Worm (Caenorhabditis elegans): ENCODE results near the gene nrde-2.

nrde-2 gene

DNA sequence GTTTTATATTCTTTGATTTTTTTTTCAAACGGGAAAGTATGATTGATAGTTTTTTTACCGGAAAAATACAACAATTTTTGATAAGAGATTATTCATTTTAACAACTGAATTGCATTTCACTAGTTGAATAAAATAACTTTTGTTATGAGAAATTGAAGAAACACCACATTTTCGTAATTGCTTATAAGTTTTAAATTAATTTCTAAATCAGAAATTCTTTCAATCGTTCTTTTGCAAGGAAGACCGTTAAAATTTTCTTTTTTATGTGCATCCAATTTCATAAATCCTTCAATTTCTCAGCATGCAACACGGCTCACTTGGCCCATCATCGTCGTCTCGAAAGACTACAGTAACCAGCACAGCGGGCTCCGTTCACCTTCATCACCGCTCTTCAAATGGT is 24.9 kb downstream of the nrde-2 start, which contains the start of gene plc-3:
Gene plc-3 (plus strand): TSS at position 301 of the 400 bp plus-strand sequence.
- no peak for TF ChIP-seq hlh-4 (tag; optimal IDR thresholded peaks at IDR 0.05)
- TF ChIP-seq efl-1 (optimal IDR thresholded peaks at IDR 0.05): no peak
- peak in 1 of 2 experiments; percentile 38 for TF ChIP-seq efl-1 (GFP tag; optimal IDR thresholded peaks at IDR 0.05 in 1 of 2)
- TF ChIP-seq ceh-82 (tag; optimal IDR thresholded peaks at IDR 0.05): no peak
- no peak for TF ChIP-seq ets-5 (GFP tag; IDR thresholded peaks at IDR 0.05)

ce11 chrII:10221627-10222026 is 25.8 kb downstream of the nrde-2 start:
- TF ChIP-seq elt-2 (tag; optimal IDR thresholded peaks at IDR 0.05) (peak; percentile 68), unc-98 (GFP tag; IDR thresholded peaks at IDR 0.05) (no peak), nhr-28 (tag; optimal IDR thresholded peaks at IDR 0.05) (no peak)

DNA sequence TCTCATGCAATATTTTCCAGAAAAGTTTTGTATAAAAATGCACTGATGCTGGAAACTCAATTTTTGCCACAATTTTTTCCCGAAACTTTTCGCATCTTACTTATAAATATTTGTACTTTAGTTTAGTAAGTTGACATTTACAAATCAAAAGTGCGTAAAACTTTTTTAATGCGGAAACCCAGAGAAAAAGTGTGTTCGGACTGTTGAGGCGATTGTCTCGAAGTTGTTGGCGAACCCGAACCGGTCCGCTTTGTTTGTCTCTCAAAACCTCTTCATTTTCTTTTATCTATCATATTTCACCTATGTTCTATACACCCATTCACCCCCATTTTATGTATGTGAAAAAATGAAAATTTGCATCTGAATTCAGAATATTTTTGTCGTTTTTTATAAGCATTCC is 26.8 kb downstream of the nrde-2 start:
- TF ChIP-seq elt-2 (tag; optimal IDR thresholded peaks at IDR 0.05) (no peak), ceh-88 (GFP tag; IDR thresholded peaks at IDR 0.05) (no peak), mep-1 (tag; optimal IDR thresholded peaks at IDR 0.05) (no peak), fos-1 (tag; optimal IDR thresholded peaks at IDR 0.05) (no peak), dsc-1 (tag; optimal IDR thresholded peaks at IDR 0.05) (no peak), lin-35 (GFP tag; optimal IDR thresholded peaks at IDR 0.05) (no peak), rnt-1 (tag; optimal IDR thresholded peaks at IDR 0.05) (no peak), blmp-1 (tag; optimal IDR thresholded peaks at IDR 0.05) (peak; percentile 26), snu-23 (GFP tag; optimal IDR thresholded peaks at IDR 0.05) (no peak), lin-14 (GFP tag; optimal IDR thresholded peaks at IDR 0.05) (peak; percentile 66), nhr-90 (tag; optimal IDR thresholded peaks at IDR 0.05; ENCODE audit: poor library complexity) (no peak)

DNA sequence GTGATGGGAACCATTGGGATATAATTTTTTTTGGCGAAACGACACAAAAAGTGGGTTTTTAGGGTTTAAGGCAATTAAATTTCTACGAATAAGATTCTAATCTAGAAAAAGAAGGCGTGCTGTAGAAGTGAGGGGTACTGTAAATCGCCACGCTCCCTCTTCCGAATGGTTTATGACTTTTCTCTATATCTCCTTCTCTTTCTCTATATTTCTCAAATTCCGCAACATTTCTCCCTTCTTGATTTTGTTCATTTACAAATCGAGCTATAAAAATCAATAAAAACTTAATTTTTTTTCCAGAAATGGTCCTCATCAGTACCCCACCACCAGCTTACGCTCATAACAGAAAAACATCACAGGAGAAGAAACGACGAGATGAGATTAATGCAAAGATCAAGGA is 29.3 kb downstream of the nrde-2 start, which contains the start of gene ref-1:
Gene ref-1 (plus strand): TSS at position 301 of the 400 bp plus-strand sequence.
- no peak for TF ChIP-seq Y116A8C.19 (tag; optimal IDR thresholded peaks at IDR 0.05; ENCODE audit: borderline replicate concordance)
- no peak for TF ChIP-seq fkh-10 (GFP tag; optimal IDR thresholded peaks at IDR 0.05)
- no peak for TF ChIP-seq efl-1 (optimal IDR thresholded peaks at IDR 0.05)
- peak in 1 of 2 experiments; percentile 54 for TF ChIP-seq efl-1 (GFP tag; optimal IDR thresholded peaks at IDR 0.05 in 1 of 2)

DNA sequence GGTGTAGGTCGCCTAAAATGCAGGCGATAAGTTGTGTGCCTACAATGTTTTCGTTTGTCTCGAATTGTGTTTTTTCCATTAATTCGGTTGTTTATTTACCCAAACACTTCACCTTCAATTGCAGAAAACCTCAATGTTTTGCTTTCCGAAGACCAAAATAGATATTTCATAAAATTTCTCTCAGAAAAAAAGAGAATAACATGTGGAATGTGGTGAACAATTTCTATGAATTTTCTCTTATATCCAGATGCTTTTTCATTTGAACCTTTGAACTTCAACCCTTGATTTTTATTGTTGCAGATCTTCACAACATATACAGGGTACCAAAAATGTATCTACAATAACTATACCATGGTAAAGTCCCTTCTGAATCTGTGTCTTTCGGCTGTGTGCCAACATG is 41.0 kb downstream of the nrde-2 start, which contains the start of gene T01E8.1:
Gene T01E8.1 (plus strand): TSS at position 301 of the 400 bp plus-strand sequence.
- no peak for TF ChIP-seq grh-1 (GFP tag; IDR thresholded peaks at IDR 0.05)
- peak; percentile 37 for TF ChIP-seq dsc-1 (tag; optimal IDR thresholded peaks at IDR 0.05)

- TF ChIP-seq dpl-1 (GFP tag; optimal IDR thresholded peaks at IDR 0.05) (no peak), nhr-71 (tag; optimal IDR thresholded peaks at IDR 0.05) (peak; percentile 51), sox-4 (tag; optimal IDR thresholded peaks at IDR 0.05) (no peak), efl-1 (optimal IDR thresholded peaks at IDR 0.05) (no peak), efl-1 (GFP tag; optimal IDR thresholded peaks at IDR 0.05 in 1 of 2) (peak in 1 of 2 experiments; percentile 47), rnt-1 (tag; optimal IDR thresholded peaks at IDR 0.05) (peak; percentile 74), hlh-17 (GFP tag; optimal IDR thresholded peaks at IDR 0.05; ENCODE audit: borderline replicate concordance) (no peak), unc-130 (tag; optimal IDR thresholded peaks at IDR 0.05) (peak; percentile 47), mab-9 (GFP tag; IDR thresholded peaks at IDR 0.05) (no peak), ceh-63 (GFP tag; optimal IDR thresholded peaks at IDR 0.05) (no peak), sup-37 (GFP tag; optimal IDR thresholded peaks at IDR 0.05) (no peak), hpl-2 (GFP tag; optimal IDR thresholded peaks at IDR 0.05) (no peak), ama-1 (optimal IDR thresholded peaks at IDR 0.05) (no peak), skn-1 (tag; optimal IDR thresholded peaks at IDR 0.05) (no peak), pqm-1 (tag; optimal IDR thresholded peaks at IDR 0.05) (no peak), nhr-12 (tag; optimal IDR thresholded peaks at IDR 0.05) (no peak), Y116A8C.19 (tag; optimal IDR thresholded peaks at IDR 0.05; ENCODE audit: borderline replicate concordance) (no peak), hlh-4 (tag; optimal IDR thresholded peaks at IDR 0.05) (no peak), mdl-1 (tag; optimal IDR thresholded peaks at IDR 0.05) (peak in 1 of 2 experiments; percentile 24), efl-3 (GFP tag; optimal IDR thresholded peaks at IDR 0.05) (no peak), unc-62 (GFP tag; optimal IDR thresholded peaks at IDR 0.05) (no peak), swsn-7 (tag; optimal IDR thresholded peaks at IDR 0.05) (no peak), nhr-20 (tag; optimal IDR thresholded peaks at IDR 0.05) (no peak), lir-3 (tag; optimal IDR thresholded peaks at IDR 0.05; ENCODE audit: poor library complexity) (no peak), dsc-1 (tag; optimal IDR thresholded peaks at IDR 0.05) (peak; percentile 28), lin-14 (GFP tag; optimal IDR thresholded peaks at IDR 0.05) (peak; percentile 46), lin-13 (GFP tag; optimal IDR thresholded peaks at IDR 0.05) (no peak)
Observed at ce11 chrII:10204428-10205049, 42.9 kb downstream of the nrde-2 start.
